Worm (Caenorhabditis elegans): ENCODE measurements around the gene M163.10.

ce11 chrX:14516560-14516959 is 45.8 kb downstream of the M163.10 start, which contains the start of gene D1025.10:
- no peak for TF ChIP-seq zag-1 (tag; optimal IDR thresholded peaks at IDR 0.05)
- TF ChIP-seq mbf-1 (tag; optimal IDR thresholded peaks at IDR 0.05) = no peak
- TF ChIP-seq ZK546.5 (tag; optimal IDR thresholded peaks at IDR 0.05) = no peak
- TF ChIP-seq R02D3.7 (tag; optimal IDR thresholded peaks at IDR 0.05) = no peak
- no peak for TF ChIP-seq fos-1 (tag; optimal IDR thresholded peaks at IDR 0.05)
- no peak for TF ChIP-seq mdl-1 (tag; optimal IDR thresholded peaks at IDR 0.05)
- no peak for TF ChIP-seq lin-11 (tag; optimal IDR thresholded peaks at IDR 0.05)

Measured in whole organism, L2 larva.